Worm (Caenorhabditis elegans) whole organism, L2 larva: ENCODE results near the gene ccnk-1.

Source experiments
- F13H6.1 ChIP-seq: sonication (generic microtip); optimal IDR thresholded peaks from 2 replicates; lab custom pipeline; 2016; ENCODE audit warnings: missing genetic modification characterization, missing compliant biosample characterization
- R02D3.7 ChIP-seq: fragments of 150-350 bp; optimal IDR thresholded peaks from 2 replicates; lab custom pipeline; 2014; ENCODE audit warnings: missing biosample characterization, missing genetic modification characterization
- ZK546.5 ChIP-seq: sonication (generic microtip); optimal IDR thresholded peaks from 2 replicates; lab custom pipeline; 2017; ENCODE audit warnings: missing biosample characterization, missing genetic modification characterization
- fos-1 ChIP-seq: fragments of 150-350 bp; optimal IDR thresholded peaks from 2 replicates; lab custom pipeline; 2014; ENCODE audit warnings: missing biosample characterization, missing genetic modification characterization
- nhr-237 ChIP-seq: fragments of 150-350 bp; optimal IDR thresholded peaks from 2 replicates; lab custom pipeline; 2014; ENCODE audit warnings: missing biosample characterization, missing genetic modification characterization
- nhr-77 ChIP-seq: fragments of 150-350 bp; optimal IDR thresholded peaks from 2 replicates; lab custom pipeline; 2014; ENCODE audit warnings: missing biosample characterization, missing genetic modification characterization
- ztf-11 ChIP-seq: sonication (generic microtip); optimal IDR thresholded peaks from 2 replicates; lab custom pipeline; 2017; ENCODE audit warnings: missing biosample characterization, missing genetic modification characterization

- no peak for TF ChIP-seq R02D3.7 (tag; lab: Kevin White, UChicago)
- TF ChIP-seq nhr-77 (tag; lab: Kevin White, UChicago), result no peak
- TF ChIP-seq ztf-11 (tag; lab: Kevin White, UChicago), result no peak
- no peak for TF ChIP-seq fos-1 (tag; lab: Kevin White, UChicago)
- TF ChIP-seq nhr-237, result no peak
- no peak for TF ChIP-seq F13H6.1
- no peak for TF ChIP-seq ZK546.5
These were observed 2.1 kb downstream of the ccnk-1 start for ce11 chrV:14614454-14614853.
